Fruit fly (Drosophila melanogaster): Measurements from ENCODE around the gene Rab9D.

Gene Rab9D

DNA sequence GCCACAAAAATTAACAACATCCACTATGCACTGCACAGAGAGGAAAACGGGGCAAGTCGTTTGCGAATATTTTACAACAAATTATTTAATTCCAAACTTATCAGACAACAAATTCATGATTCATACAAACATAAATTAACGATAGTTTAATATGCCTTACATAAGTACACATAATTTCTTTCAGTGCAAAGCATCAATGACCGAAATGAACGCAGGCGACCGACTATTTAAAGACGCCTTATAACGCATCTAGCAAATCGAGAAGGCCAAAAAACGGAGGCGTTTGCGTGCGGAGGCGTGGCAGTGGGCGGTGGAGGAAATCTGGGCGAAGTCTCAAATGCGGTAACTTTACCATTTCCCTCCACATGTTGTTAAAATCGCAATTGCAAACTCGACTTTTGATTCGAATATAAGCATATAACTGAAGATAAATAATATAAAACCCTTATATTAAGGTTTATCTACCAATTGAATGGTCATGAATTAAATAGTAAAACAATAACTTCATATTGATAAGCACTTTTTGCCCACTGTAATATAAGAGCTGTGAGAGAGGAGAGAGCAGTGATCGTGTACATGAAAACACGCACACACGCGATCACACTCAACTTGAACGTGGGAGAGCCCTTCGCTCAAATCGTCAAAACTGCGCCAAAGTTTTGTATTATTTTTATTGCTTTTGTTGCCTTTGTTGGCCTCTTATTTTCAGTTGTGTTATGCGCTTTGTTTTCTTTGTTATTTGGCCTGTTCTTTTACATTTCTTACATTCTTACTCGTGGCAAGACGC lies 41.6 kb upstream of the Rab9D start (continued):
- TF ChIP-seq CG6808 (GFP tag; optimal IDR thresholded peaks at IDR 0.05) (peak; percentile 78), CG34406 (GFP tag; optimal IDR thresholded peaks at IDR 0.05) (peak; percentile 86), CG6854 (GFP tag; optimal IDR thresholded peaks at IDR 0.05) (peak; percentile 72), Sox15 (GFP tag; optimal IDR thresholded peaks at IDR 0.05) (peak; percentile 85), CG11294 (GFP tag; IDR thresholded peaks at IDR 0.05) (peak; percentile 93), Eip78C (GFP tag) (peak; percentile 98), Lpt (GFP tag; optimal IDR thresholded peaks at IDR 0.05) (peak; percentile 89), Sox102F (GFP tag; optimal IDR thresholded peaks at IDR 0.05) (peak; percentile 89), OdsH (GFP tag; optimal IDR thresholded peaks at IDR 0.05) (peak; percentile 94), Blimp-1 (GFP tag; optimal IDR thresholded peaks at IDR 0.05) (peak; percentile 76)

DNA sequence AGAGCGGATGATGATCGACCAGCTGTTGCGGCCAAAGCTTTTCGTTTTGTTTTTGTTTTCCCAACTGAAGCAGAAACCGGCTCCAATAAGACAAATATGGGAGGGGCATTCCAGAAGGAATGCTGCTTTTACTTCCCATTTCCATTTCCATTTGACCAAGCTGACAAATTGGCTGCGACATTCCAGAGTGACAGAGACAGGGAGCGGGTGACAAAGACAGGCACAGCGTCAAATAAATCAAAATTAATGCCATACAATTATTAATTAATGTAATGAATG lies 41.1 kb upstream of the Rab9D start:
- no peak for TF ChIP-seq CG1621 (tag; optimal IDR thresholded peaks at IDR 0.05)
- TF ChIP-seq dsx (GFP tag; optimal IDR thresholded peaks at IDR 0.05; ENCODE audit: poor library complexity, severe bottlenecking): no peak
- no peak for TF ChIP-seq Sox102F (GFP tag; optimal IDR thresholded peaks at IDR 0.05)
- no peak for TF ChIP-seq CG6276 (GFP tag; optimal IDR thresholded peaks at IDR 0.05)
- no peak for TF ChIP-seq achi (GFP tag; optimal IDR thresholded peaks at IDR 0.05)
- TF ChIP-seq pdm3 (GFP tag; optimal IDR thresholded peaks at IDR 0.05): no peak
- no peak for TF ChIP-seq ss (GFP tag; optimal IDR thresholded peaks at IDR 0.05)

DNA sequence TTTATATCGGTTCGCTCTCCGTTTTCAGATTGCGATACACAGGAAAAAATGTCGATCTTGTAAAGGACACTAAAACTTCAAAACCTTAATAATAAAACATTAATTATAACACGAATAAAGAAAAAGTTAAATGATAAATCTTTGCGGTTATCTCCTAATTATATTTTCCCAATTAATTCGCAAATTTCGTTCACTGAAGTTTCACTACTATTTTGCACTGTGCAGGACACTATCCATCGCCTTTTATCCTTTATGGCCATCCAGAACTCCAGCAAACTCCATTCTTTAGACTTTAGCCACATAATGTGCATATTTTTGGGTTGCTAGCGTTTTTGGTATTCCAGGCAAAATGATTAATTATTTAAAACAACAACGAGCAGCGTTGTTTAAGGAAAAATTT lies 39.8 kb upstream of the Rab9D start:
- TF ChIP-seq CG8119 (GFP tag; IDR thresholded peaks at IDR 0.05) (0 out of 3 replicates have a peak, but pooled peaks have one; percentile 17), Eip78C (GFP tag) (peak; percentile 51), CG8319 (GFP tag; optimal IDR thresholded peaks at IDR 0.05) (no peak), dsx (GFP tag; optimal IDR thresholded peaks at IDR 0.05; ENCODE audit: poor library complexity, severe bottlenecking) (no peak), CG15336 (GFP tag; IDR thresholded peaks at IDR 0.05) (no peak)

DNA sequence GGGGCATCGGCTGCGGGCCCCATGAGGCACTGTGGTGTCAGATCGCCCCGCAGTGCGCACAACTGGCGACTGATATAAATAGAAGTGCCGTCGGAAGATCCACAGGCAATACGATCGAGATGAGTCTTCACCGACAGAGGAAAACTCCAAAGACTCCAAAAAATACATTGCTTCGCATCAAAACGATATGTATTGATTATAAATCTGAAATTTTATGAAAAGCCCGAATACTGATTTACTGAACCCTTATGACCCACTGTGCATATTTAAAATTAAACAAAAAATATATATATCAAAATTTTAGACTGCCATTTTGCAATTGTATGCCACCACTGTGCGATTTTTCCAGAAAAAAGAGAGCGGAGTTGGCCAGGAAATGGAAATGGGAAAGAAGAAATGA lies 31.5 kb upstream of the Rab9D start:
- TF ChIP-seq achi (GFP tag; optimal IDR thresholded peaks at IDR 0.05): peak; percentile 93
- peak; percentile 91 for TF ChIP-seq Smox (GFP tag; optimal IDR thresholded peaks at IDR 0.05)
- TF ChIP-seq CG6792 (GFP tag; optimal IDR thresholded peaks at IDR 0.05): peak; percentile 90
- peak; percentile 41 to 69 for TF ChIP-seq ss (GFP tag; optimal IDR thresholded peaks at IDR 0.05)
- peak; percentile 87 for TF ChIP-seq CG11762 (GFP tag; optimal IDR thresholded peaks at IDR 0.05; ENCODE audit: insufficient read depth)
- TF ChIP-seq CG3032 (tag; optimal IDR thresholded peaks at IDR 0.05): peak; percentile 64
- peak; percentile 93 for TF ChIP-seq Met (GFP tag; optimal IDR thresholded peaks at IDR 0.05)
- TF ChIP-seq CG34406 (GFP tag; optimal IDR thresholded peaks at IDR 0.05): peak; percentile 91
- peak; percentile 95 for TF ChIP-seq Lpt (GFP tag; optimal IDR thresholded peaks at IDR 0.05)
- peak; percentile 76 for TF ChIP-seq CG6808 (GFP tag; optimal IDR thresholded peaks at IDR 0.05)
- TF ChIP-seq Ets21C (GFP tag; optimal IDR thresholded peaks at IDR 0.05): peak; percentile 81
- TF ChIP-seq topi (GFP tag; optimal IDR thresholded peaks at IDR 0.05): peak; percentile 93
- peak; percentile 91 for TF ChIP-seq Sox14 (GFP tag; optimal IDR thresholded peaks at IDR 0.05)
- TF ChIP-seq Ets96B (tag; optimal IDR thresholded peaks at IDR 0.05): peak; percentile 76
- TF ChIP-seq Hr4 (GFP tag; optimal IDR thresholded peaks at IDR 0.05): peak; percentile 93
- peak; percentile 94 for TF ChIP-seq CG6854 (GFP tag; optimal IDR thresholded peaks at IDR 0.05)
- TF ChIP-seq CG9139 (GFP tag; optimal IDR thresholded peaks at IDR 0.05): peak; percentile 44
- TF ChIP-seq Eip75B (GFP tag; optimal IDR thresholded peaks at IDR 0.05): peak; percentile 87
- peak; percentile 96 for TF ChIP-seq CG8119 (GFP tag; IDR thresholded peaks at IDR 0.05)
- TF ChIP-seq eg (GFP tag; IDR thresholded peaks at IDR 0.05): peak; percentile 84
- TF ChIP-seq fkh (GFP tag; optimal IDR thresholded peaks at IDR 0.05): no peak
- peak; percentile 85 for TF ChIP-seq cyc (GFP tag; optimal IDR thresholded peaks at IDR 0.05)
- TF ChIP-seq lz (GFP tag; optimal IDR thresholded peaks at IDR 0.05): peak; percentile 91
- peak; percentile 50 for TF ChIP-seq CG11294 (GFP tag; IDR thresholded peaks at IDR 0.05)
- TF ChIP-seq CG11902 (GFP tag; optimal IDR thresholded peaks at IDR 0.05): peak; percentile 75
- TF ChIP-seq dac (GFP tag; optimal IDR thresholded peaks at IDR 0.05): peak; percentile 95
- TF ChIP-seq Hr39 (GFP tag; optimal IDR thresholded peaks at IDR 0.05): peak; percentile 85
- TF ChIP-seq Sox15 (GFP tag; optimal IDR thresholded peaks at IDR 0.05): peak; percentile 71
- TF ChIP-seq vri (GFP tag; optimal IDR thresholded peaks at IDR 0.05): peak; percentile 46
- peak; percentile 82 for TF ChIP-seq CG8319 (GFP tag; optimal IDR thresholded peaks at IDR 0.05)
- peak; percentile 92 for TF ChIP-seq CG3919 (GFP tag; optimal IDR thresholded peaks at IDR 0.05)
- TF ChIP-seq Eip93F (GFP tag; optimal IDR thresholded peaks at IDR 0.05): peak; percentile 53
- peak; percentile 91 for TF ChIP-seq acj6 (GFP tag; optimal IDR thresholded peaks at IDR 0.05)
- TF ChIP-seq esn (GFP tag; optimal IDR thresholded peaks at IDR 0.05): peak; percentile 93

Measured in whole organism, prepupa.